Worm (Caenorhabditis elegans) whole organism, L4 larva: ENCODE data around the gene H10E21.4.
A peak's percentile ranks its signal among the peaks of the same experiment; 100 is the strongest.

Source experiments
- F44E2.7 ChIP-seq: fragments of 200-800 bp; sonication (Bioruptor generic); IDR thresholded peaks from 2 replicates; pipeline ENCODE4 v2.1.2; 2022; ENCODE audit warnings: missing genetic modification characterization, missing compliant biosample characterization
- T20F7.1 ChIP-seq: fragments of 200-800 bp; sonication (Bioruptor generic); optimal IDR thresholded peaks from 2 replicates; lab custom pipeline; 2018; ENCODE audit warnings: mild to moderate bottlenecking, missing genetic modification characterization, missing compliant biosample characterization
- Y105C5A.15 ChIP-seq: fragments of 200-800 bp; sonication (Bioruptor generic); IDR thresholded peaks from 2 replicates; pipeline ENCODE4 v1.3.6; 2022; ENCODE audit warnings: missing genetic modification characterization, missing compliant biosample characterization
- ZK546.5 ChIP-seq, 2 experiments: sonication (generic microtip); optimal IDR thresholded peaks; 2 replicates each; lab custom pipeline; 2017; ENCODE audit warnings: missing biosample characterization in 2 of 2, missing genetic modification characterization in 2 of 2
- aha-1 ChIP-seq: fragments of 150-350 bp; peaks from one replicate; lab custom pipeline; 2014; ENCODE audit warnings: missing biosample characterization, missing genetic modification characterization
- ama-1 ChIP-seq: fragments of 150-350 bp; optimal IDR thresholded peaks from 2 replicates; lab custom pipeline; 2014; ENCODE audit warnings: inconsistent platforms, mixed read lengths
- attf-4 ChIP-seq: sonication (generic microtip); optimal IDR thresholded peaks from 3 replicates; lab custom pipeline; 2017; ENCODE audit warnings: missing biosample characterization, missing genetic modification characterization
- ceh-20 ChIP-seq: fragments of 200-800 bp; sonication (Bioruptor generic); IDR thresholded peaks from 2 replicates; pipeline ENCODE4 v1.3.6; 2022; ENCODE audit warnings: missing genetic modification reagents, missing genetic modification characterization, missing compliant biosample characterization
- ces-1 ChIP-seq: fragments of 150-350 bp; sonication (generic microtip); optimal IDR thresholded peaks from 4 replicates; lab custom pipeline; 2014; ENCODE audit warnings: missing biosample characterization, missing genetic modification reagents, missing genetic modification characterization
- cey-2 ChIP-seq: sonication (generic microtip); optimal IDR thresholded peaks from 3 replicates; lab custom pipeline; 2017; ENCODE audit warnings: missing genetic modification characterization, mild to moderate bottlenecking, missing compliant biosample characterization, antibody characterized with exemption, borderline replicate concordance; ENCODE audit not compliant: insufficient read depth
- ctbp-1 ChIP-seq: fragments of 200-800 bp; sonication (Bioruptor generic); IDR thresholded peaks from 2 replicates; pipeline ENCODE4 v1.3.6; 2022; ENCODE audit warnings: missing genetic modification reagents, missing genetic modification characterization, missing compliant biosample characterization
- daf-19 ChIP-seq: fragments of 200-800 bp; sonication (Bioruptor generic); conservative IDR thresholded peaks from 2 replicates; pipeline ENCODE4 v1.3.6; 2022; ENCODE audit warnings: missing genetic modification characterization, missing compliant biosample characterization
- daf-8 ChIP-seq: fragments of 200-800 bp; sonication (Bioruptor generic); IDR thresholded peaks from 2 replicates; pipeline ENCODE4 v1.3.6; 2022; ENCODE audit warnings: missing genetic modification characterization, missing compliant biosample characterization
- dmd-6 ChIP-seq: fragments of 200-800 bp; sonication (Bioruptor generic); IDR thresholded peaks from 2 replicates; pipeline ENCODE4 v1.3.6; 2022; ENCODE audit warnings: missing genetic modification reagents, missing genetic modification characterization, missing compliant biosample characterization
- duxl-1 ChIP-seq: sonication (generic microtip); optimal IDR thresholded peaks from 2 replicates; lab custom pipeline; 2016; ENCODE audit warnings: mild to moderate bottlenecking, missing genetic modification characterization, moderate library complexity, missing compliant biosample characterization; ENCODE audit not compliant: poor library complexity
- dve-1 ChIP-seq: sonication (generic microtip); optimal IDR thresholded peaks from 2 replicates; lab custom pipeline; 2017; ENCODE audit warnings: antibody characterized with exemption, mild to moderate bottlenecking, missing genetic modification characterization, missing compliant biosample characterization; ENCODE audit not compliant: insufficient read depth
- egl-43 ChIP-seq: fragments of 200-800 bp; sonication (Bioruptor generic); IDR thresholded peaks from 2 replicates; pipeline ENCODE4 v1.3.6; 2022; ENCODE audit warnings: missing genetic modification reagents, missing genetic modification characterization, missing compliant biosample characterization
- fkh-10 ChIP-seq: fragments of 150-350 bp; optimal IDR thresholded peaks from 2 replicates; lab custom pipeline; 2014; ENCODE audit warnings: missing biosample characterization, missing genetic modification reagents, missing genetic modification characterization
- hif-1 ChIP-seq, 2 experiments: sonication (generic microtip); optimal IDR thresholded peaks; 2 replicates each; lab custom pipeline; 2016 to 2017; ENCODE audit warnings: missing compliant biosample characterization in 2 of 2, missing genetic modification characterization in 2 of 2, missing genetic modification reagents in 2 of 2, missing genotype in 2 of 2, mild to moderate bottlenecking in 1 of 2
- lim-7 ChIP-seq: fragments of 200-800 bp; sonication (Bioruptor generic); IDR thresholded peaks from 2 replicates; pipeline ENCODE4 v1.3.6; 2022; ENCODE audit warnings: missing genetic modification characterization, missing compliant biosample characterization
- lin-1 ChIP-seq: fragments of 200-800 bp; sonication (Bioruptor generic); IDR thresholded peaks from 2 replicates; pipeline ENCODE4 v1.3.6; 2022; ENCODE audit warnings: missing genetic modification reagents, missing genetic modification characterization, missing compliant biosample characterization
- lin-29 ChIP-seq: fragments of 200-800 bp; sonication (Bioruptor generic); IDR thresholded peaks from 2 replicates; pipeline ENCODE4 v1.3.6; 2022; ENCODE audit warnings: missing genetic modification reagents, missing genetic modification characterization, missing compliant biosample characterization
- lsy-2 ChIP-seq, 2 experiments: fragments of 150-350 bp in 1 of 2; sonication (generic microtip) in 1 of 2; optimal IDR thresholded peaks; 2 replicates each; lab custom pipeline; 2014 to 2017; ENCODE audit warnings: missing biosample characterization in 2 of 2, missing genetic modification characterization in 2 of 2
- madf-9 ChIP-seq: fragments of 200-800 bp; sonication (Bioruptor generic); conservative IDR thresholded peaks from 2 replicates; pipeline ENCODE4 v1.3.6; 2022; ENCODE audit warnings: missing genetic modification reagents, missing genetic modification characterization, missing compliant biosample characterization
- mdl-1 ChIP-seq, 2 experiments: fragments of 150-350 bp in 1 of 2; sonication (generic microtip) in 1 of 2; optimal IDR thresholded peaks; 2 replicates each; lab custom pipeline; 2014 to 2017; ENCODE audit warnings: missing biosample characterization in 2 of 2, missing genetic modification characterization in 2 of 2
- mxl-2 ChIP-seq: fragments of 200-800 bp; sonication (Bioruptor generic); conservative IDR thresholded peaks from 2 replicates; pipeline ENCODE4 v1.3.6; 2022; ENCODE audit warnings: missing genetic modification reagents, missing genetic modification characterization, missing compliant biosample characterization
- nhr-42 ChIP-seq: fragments of 200-800 bp; sonication (Bioruptor generic); IDR thresholded peaks from 2 replicates; pipeline ENCODE4 v1.3.6; 2022; ENCODE audit warnings: missing genetic modification characterization, missing compliant biosample characterization
- nhr-6 ChIP-seq: fragments of 150-350 bp; optimal IDR thresholded peaks from 2 replicates; lab custom pipeline; 2014; ENCODE audit warnings: missing biosample characterization, missing genetic modification characterization
- set-16 ChIP-seq: fragments of 200-800 bp; sonication (Bioruptor generic); IDR thresholded peaks from 2 replicates; pipeline ENCODE4 v1.3.6; 2022; ENCODE audit warnings: missing genetic modification reagents, missing genetic modification characterization, missing compliant biosample characterization
- skn-1 ChIP-seq: fragments of 150-350 bp; optimal IDR thresholded peaks from 2 replicates; lab custom pipeline; 2014; ENCODE audit warnings: missing biosample characterization, missing genetic modification characterization
- spr-3 ChIP-seq: fragments of 200-800 bp; sonication (Bioruptor generic); optimal IDR thresholded peaks from 2 replicates; lab custom pipeline; 2018; ENCODE audit warnings: mild to moderate bottlenecking, missing genetic modification characterization, missing compliant biosample characterization
- tra-1 ChIP-seq: fragments of 200-800 bp; sonication (Bioruptor generic); IDR thresholded peaks from 2 replicates; pipeline ENCODE4 v1.3.6; 2022; ENCODE audit warnings: missing genetic modification reagents, missing genetic modification characterization, missing compliant biosample characterization
- unc-130 ChIP-seq: sonication (generic microtip); optimal IDR thresholded peaks from 2 replicates; lab custom pipeline; 2016; ENCODE audit warnings: missing genetic modification reagents, missing genetic modification characterization, missing compliant biosample characterization
- zfp-2 ChIP-seq: sonication (generic microtip); optimal IDR thresholded peaks from 2 replicates; lab custom pipeline; 2016; ENCODE audit warnings: mild to moderate bottlenecking, missing genetic modification characterization, missing compliant biosample characterization
- ztf-7 ChIP-seq: fragments of 150-350 bp; optimal IDR thresholded peaks from 2 replicates; lab custom pipeline; 2014; ENCODE audit warnings: missing biosample characterization, missing genetic modification characterization

The H10E21.4 gene

ce11 chrIII:38117-38516 lies 18.6 kb upstream of the H10E21.4 start, which contains the start of gene clp-10:
Gene clp-10, minus strand, starts transcription at chrIII:38217.
- no peak for TF ChIP-seq lim-7
- TF ChIP-seq tra-1 = no peak
- no peak for TF ChIP-seq zfp-2 (tag; lab: Kevin White, UChicago)
- no peak for TF ChIP-seq egl-43 (GFP tag; lab: Robert Waterston, UW)
- TF ChIP-seq attf-4 (tag; lab: Kevin White, UChicago) = no peak
- no peak for TF ChIP-seq nhr-42 (GFP tag; lab: Robert Waterston, UW)
- no peak for TF ChIP-seq ama-1 (lab: Kevin White, UChicago)
- TF ChIP-seq spr-3 (GFP tag; lab: Kevin White, UChicago) = no peak
- TF ChIP-seq lin-29 (GFP tag; lab: Robert Waterston, UW) = no peak
- TF ChIP-seq T20F7.1 (GFP tag; lab: Kevin White, UChicago) = no peak
- TF ChIP-seq dve-1 (tag; lab: Kevin White, UChicago) = no peak
- TF ChIP-seq F44E2.7 (GFP tag; lab: Robert Waterston, UW) = no peak
- TF ChIP-seq duxl-1 = no peak
- no peak for TF ChIP-seq ztf-7 (tag; lab: Kevin White, UChicago)
- no peak for TF ChIP-seq ceh-20 (GFP tag; lab: Robert Waterston, UW)
- no peak for TF ChIP-seq hif-1 (tag; optimal IDR thresholded peaks at IDR 0.05; lab: Kevin White, UChicago)
- no peak for TF ChIP-seq madf-9 (GFP tag; lab: Robert Waterston, UW)

- no peak for TF ChIP-seq ztf-7 (tag; lab: Kevin White, UChicago)
- no peak for TF ChIP-seq ces-1 (GFP tag; lab: Kevin White, UChicago)
- no peak for TF ChIP-seq tra-1
- TF ChIP-seq set-16 (GFP tag; lab: Robert Waterston, UW) = peak; percentile 71
- TF ChIP-seq madf-9 (GFP tag; lab: Robert Waterston, UW) = no peak
- no peak for TF ChIP-seq lin-1
- TF ChIP-seq unc-130 (GFP tag; lab: Kevin White, UChicago) = no peak
- TF ChIP-seq ZK546.5 (tag; optimal IDR thresholded peaks at IDR 0.05; lab: Kevin White, UChicago) = no peak
- peak; percentile 79 for TF ChIP-seq aha-1 (tag; lab: Kevin White, UChicago)
- no peak for TF ChIP-seq daf-19 (GFP tag; lab: Robert Waterston, UW)
Observed at ce11 chrIII:33257-33656, 13.8 kb upstream of the H10E21.4 start.

ce11 chrIII:31600-31999 lies 12.1 kb upstream of the H10E21.4 start:
- TF ChIP-seq mxl-2 (GFP tag; lab: Robert Waterston, UW) (no peak), skn-1 (tag; lab: Kevin White, UChicago) (no peak), daf-8 (GFP tag; lab: Robert Waterston, UW) (no peak), lin-29 (GFP tag; lab: Robert Waterston, UW) (no peak), ceh-20 (GFP tag; lab: Robert Waterston, UW) (no peak), hif-1 (tag; optimal IDR thresholded peaks at IDR 0.05; lab: Kevin White, UChicago) (no peak), Y105C5A.15 (no peak)

ce11 chrIII:30399-30798 lies 10.9 kb upstream of the H10E21.4 start:
- TF ChIP-seq mdl-1 (tag; optimal IDR thresholded peaks at IDR 0.05; lab: Kevin White, UChicago) (peak in 1 of 2 experiments; percentile 39), hif-1 (tag; optimal IDR thresholded peaks at IDR 0.05; lab: Kevin White, UChicago) (peak in 1 of 2 experiments; percentile 69), aha-1 (tag; lab: Kevin White, UChicago) (peak; percentile 20), lsy-2 (tag; optimal IDR thresholded peaks at IDR 0.05; lab: Kevin White, UChicago) (peak in 1 of 2 experiments; percentile 50), ctbp-1 (GFP tag; lab: Robert Waterston, UW) (peak; percentile 60; the same call in 1 of the 2 replicates), fkh-10 (GFP tag; lab: Kevin White, UChicago) (peak; percentile 82), dmd-6 (no peak), Y105C5A.15 (no peak)

- TF ChIP-seq nhr-6 (tag; lab: Kevin White, UChicago) = no peak
- TF ChIP-seq cey-2 = no peak
Observed at ce11 chrIII:29626-30025, 10.2 kb upstream of the H10E21.4 start.
